Worm (Caenorhabditis elegans) whole organism, L4 larva: ENCODE measurements around the gene nhr-4.
A peak's percentile ranks its signal among the peaks of the same experiment; 100 is the strongest.

Experiments used
- D1046.2 ChIP-seq: fragments of 200-800 bp; sonication (Bioruptor generic); IDR thresholded peaks from 2 replicates; pipeline ENCODE4 v1.3.6; 2022; ENCODE audit warnings: missing genetic modification characterization, missing compliant biosample characterization
- F10B5.3 ChIP-seq: sonication (generic microtip); optimal IDR thresholded peaks from 2 replicates; lab custom pipeline; 2016; ENCODE audit warnings: mild to moderate bottlenecking, missing genetic modification characterization, missing compliant biosample characterization
- F26F4.8 ChIP-seq: fragments of 200-800 bp; sonication (Bioruptor generic); conservative IDR thresholded peaks from 2 replicates; pipeline ENCODE4 v1.3.6; 2022; ENCODE audit warnings: missing genetic modification characterization, missing compliant biosample characterization
- R02D3.7 ChIP-seq: fragments of 150-350 bp; sonication (generic microtip); optimal IDR thresholded peaks from 3 replicates; lab custom pipeline; 2014; ENCODE audit warnings: missing biosample characterization, missing genetic modification characterization
- T20F7.1 ChIP-seq: fragments of 200-800 bp; sonication (Bioruptor generic); optimal IDR thresholded peaks from 2 replicates; lab custom pipeline; 2018; ENCODE audit warnings: mild to moderate bottlenecking, missing genetic modification characterization, missing compliant biosample characterization
- T26A8.4 ChIP-seq: fragments of 200-800 bp; sonication (Bioruptor generic); IDR thresholded peaks from 2 replicates; pipeline ENCODE4 v1.3.6; 2022; ENCODE audit warnings: missing genetic modification characterization, missing compliant biosample characterization
- Y105C5A.15 ChIP-seq: fragments of 200-800 bp; sonication (Bioruptor generic); IDR thresholded peaks from 2 replicates; pipeline ENCODE4 v1.3.6; 2022; ENCODE audit warnings: missing genetic modification characterization, missing compliant biosample characterization
- Y48G9A.11 ChIP-seq: fragments of 200-800 bp; sonication (Bioruptor generic); IDR thresholded peaks from 2 replicates; pipeline ENCODE4 v1.3.6; 2022; ENCODE audit warnings: missing genetic modification reagents, missing genetic modification characterization, missing compliant biosample characterization
- ceh-28 ChIP-seq: fragments of 150-350 bp; optimal IDR thresholded peaks from 2 replicates; lab custom pipeline; 2014; ENCODE audit warnings: missing biosample characterization, missing genetic modification reagents, missing genetic modification characterization
- ctbp-1 ChIP-seq: fragments of 200-800 bp; sonication (Bioruptor generic); IDR thresholded peaks from 2 replicates; pipeline ENCODE4 v1.3.6; 2022; ENCODE audit warnings: missing genetic modification reagents, missing genetic modification characterization, missing compliant biosample characterization
- daf-12 ChIP-seq: fragments of 150-350 bp; optimal IDR thresholded peaks from 2 replicates; lab custom pipeline; 2014; ENCODE audit warnings: missing biosample characterization, missing genetic modification reagents, missing genetic modification characterization
- dpl-1 ChIP-seq: fragments of 150-350 bp; optimal IDR thresholded peaks from 2 replicates; lab custom pipeline; 2014; ENCODE audit warnings: missing biosample characterization, missing genetic modification reagents, missing genetic modification characterization
- fos-1 ChIP-seq: fragments of 150-350 bp; optimal IDR thresholded peaks from 2 replicates; lab custom pipeline; 2014; ENCODE audit warnings: missing biosample characterization, missing genetic modification characterization
- gei-8 ChIP-seq: fragments of 200-800 bp; sonication (Bioruptor generic); optimal IDR thresholded peaks from 2 replicates; lab custom pipeline; 2018; ENCODE audit warnings: mild to moderate bottlenecking, missing genetic modification characterization, missing compliant biosample characterization
- hlh-11 ChIP-seq: fragments of 200-800 bp; sonication (Bioruptor generic); optimal IDR thresholded peaks from 2 replicates; lab custom pipeline; 2018; ENCODE audit warnings: mild to moderate bottlenecking, missing genetic modification characterization, missing compliant biosample characterization
- lin-38 ChIP-seq: fragments of 200-800 bp; sonication (Bioruptor generic); IDR thresholded peaks from 2 replicates; pipeline ENCODE4 v1.3.6; 2022; ENCODE audit warnings: missing genetic modification reagents, missing genetic modification characterization, missing compliant biosample characterization
- lir-3 ChIP-seq: sonication (generic microtip); optimal IDR thresholded peaks from 2 replicates; lab custom pipeline; 2016; ENCODE audit warnings: mild to moderate bottlenecking, missing genetic modification characterization, missing compliant biosample characterization
- madf-9 ChIP-seq: fragments of 200-800 bp; sonication (Bioruptor generic); conservative IDR thresholded peaks from 2 replicates; pipeline ENCODE4 v1.3.6; 2022; ENCODE audit warnings: missing genetic modification reagents, missing genetic modification characterization, missing compliant biosample characterization
- mdt-29 ChIP-seq: fragments of 200-800 bp; sonication (Bioruptor generic); IDR thresholded peaks from 2 replicates; pipeline ENCODE4 v1.3.6; 2022; ENCODE audit warnings: missing genetic modification reagents, missing genetic modification characterization, missing compliant biosample characterization
- mep-1 ChIP-seq: fragments of 150-350 bp; sonication (generic microtip); optimal IDR thresholded peaks from 3 replicates; lab custom pipeline; 2014; ENCODE audit warnings: missing biosample characterization, missing genetic modification characterization
- nhr-111 ChIP-seq: fragments of 200-800 bp; sonication (Bioruptor generic); optimal IDR thresholded peaks from 2 replicates; lab custom pipeline; 2018; ENCODE audit warnings: mild to moderate bottlenecking, missing genetic modification characterization, missing compliant biosample characterization
- nhr-28 ChIP-seq: fragments of 150-350 bp; optimal IDR thresholded peaks from 2 replicates; lab custom pipeline; 2014; ENCODE audit warnings: missing biosample characterization, missing genetic modification characterization
- nhr-41 ChIP-seq: fragments of 200-800 bp; sonication (Bioruptor generic); IDR thresholded peaks from 2 replicates; pipeline ENCODE4 v1.3.6; 2022; ENCODE audit warnings: missing genetic modification reagents, missing genetic modification characterization, missing compliant biosample characterization
- nhr-76 ChIP-seq: fragments of 150-350 bp; optimal IDR thresholded peaks from 2 replicates; lab custom pipeline; 2014; ENCODE audit warnings: missing biosample characterization, missing genetic modification characterization
- nhr-77 ChIP-seq: fragments of 150-350 bp; optimal IDR thresholded peaks from 2 replicates; lab custom pipeline; 2014; ENCODE audit warnings: missing biosample characterization, missing genetic modification characterization
- pha-4 ChIP-seq, 2 experiments: fragments of 150-350 bp in 1 of 2; fragments of 200-800 bp in 1 of 2; sonication (Bioruptor generic) in 1 of 2; IDR thresholded peaks in 1 of 2; optimal IDR thresholded peaks in 1 of 2; 2 replicates each; pipeline versions ENCODE4 v1.3.6 to Lab custom; 2014 to 2022; ENCODE audit warnings: missing genetic modification characterization in 2 of 2, missing genetic modification reagents in 2 of 2, missing biosample characterization in 1 of 2, missing compliant biosample characterization in 1 of 2
- php-3 ChIP-seq: fragments of 200-800 bp; sonication (Bioruptor generic); IDR thresholded peaks from 2 replicates; pipeline ENCODE4 v1.3.6; 2022; ENCODE audit warnings: missing genetic modification reagents, missing genetic modification characterization, missing compliant biosample characterization
- pqm-1 ChIP-seq: sonication (generic microtip); optimal IDR thresholded peaks from 2 replicates; lab custom pipeline; 2017; ENCODE audit warnings: missing biosample characterization, missing genetic modification characterization
- rbr-2 ChIP-seq: sonication (generic microtip); optimal IDR thresholded peaks from 2 replicates; lab custom pipeline; 2016; ENCODE audit warnings: missing genotype, missing genetic modification characterization, missing compliant biosample characterization
- unc-130 ChIP-seq: sonication (generic microtip); optimal IDR thresholded peaks from 2 replicates; lab custom pipeline; 2016; ENCODE audit warnings: missing genetic modification reagents, missing genetic modification characterization, missing compliant biosample characterization
- vab-7 ChIP-seq: fragments of 200-800 bp; sonication (Bioruptor generic); IDR thresholded peaks from 2 replicates; pipeline ENCODE4 v1.3.6; 2022; ENCODE audit warnings: missing genetic modification reagents, missing genetic modification characterization, missing compliant biosample characterization
- zag-1 ChIP-seq: fragments of 150-350 bp; optimal IDR thresholded peaks from 2 replicates; lab custom pipeline; 2014; ENCODE audit warnings: missing biosample characterization, missing genetic modification characterization
- zfp-2 ChIP-seq: sonication (generic microtip); optimal IDR thresholded peaks from 2 replicates; lab custom pipeline; 2016; ENCODE audit warnings: mild to moderate bottlenecking, missing genetic modification characterization, missing compliant biosample characterization
- ztf-11 ChIP-seq: fragments of 150-350 bp; optimal IDR thresholded peaks from 2 replicates; lab custom pipeline; 2014; ENCODE audit warnings: missing biosample characterization, missing genetic modification characterization

Gene nhr-4

ce11 chrIV:9857952-9858488 lies 21.1 kb upstream of the nhr-4 start, which contains the start of gene npp-1 (continued):
- 0 out of 2 replicates have a peak, but pooled peaks have one; percentile 5 for TF ChIP-seq vab-7 (GFP tag; lab: Robert Waterston, UW)
- peak; percentile 17 for TF ChIP-seq nhr-28 (tag; lab: Kevin White, UChicago)
- peak; percentile 10 for TF ChIP-seq unc-130 (GFP tag; lab: Kevin White, UChicago)
- TF ChIP-seq daf-12 (tag; lab: Kevin White, UChicago): no peak
- TF ChIP-seq php-3: no peak

ce11 chrIV:9858970-9859369 lies 20.2 kb upstream of the nhr-4 start:
- TF ChIP-seq ctbp-1 (GFP tag; lab: Robert Waterston, UW): no peak
- no peak for TF ChIP-seq pha-4 (GFP tag; IDR thresholded peaks at IDR 0.05; lab: Robert Waterston, UW)
- no peak for TF ChIP-seq pha-4 (tag; optimal IDR thresholded peaks at IDR 0.05; lab: Kevin White, UChicago)
- no peak for TF ChIP-seq mep-1 (tag; lab: Kevin White, UChicago)
- no peak for TF ChIP-seq dpl-1
- no peak for TF ChIP-seq pqm-1 (tag; lab: Kevin White, UChicago)
- no peak for TF ChIP-seq Y105C5A.15
- no peak for TF ChIP-seq mdt-29 (GFP tag; lab: Robert Waterston, UW)
- no peak for TF ChIP-seq F10B5.3 (tag; lab: Kevin White, UChicago)
- TF ChIP-seq hlh-11 (tag; lab: Kevin White, UChicago): no peak
- no peak for TF ChIP-seq ceh-28 (tag; lab: Kevin White, UChicago)
- no peak for TF ChIP-seq lin-38 (GFP tag; lab: Robert Waterston, UW)
- TF ChIP-seq fos-1 (tag; lab: Kevin White, UChicago): no peak

ce11 chrIV:9861921-9862320 lies 17.2 kb upstream of the nhr-4 start, which contains the start of gene K07F5.14:
K07F5.14 (plus strand) TSS chrIV:9862221.
- TF ChIP-seq Y48G9A.11 (GFP tag; lab: Robert Waterston, UW) (no peak), pha-4 (GFP tag; IDR thresholded peaks at IDR 0.05; lab: Robert Waterston, UW) (no peak), pha-4 (tag; optimal IDR thresholded peaks at IDR 0.05; lab: Kevin White, UChicago) (no peak), T20F7.1 (GFP tag; lab: Kevin White, UChicago) (no peak), pqm-1 (tag; lab: Kevin White, UChicago) (no peak), nhr-41 (no peak), nhr-111 (GFP tag; lab: Kevin White, UChicago) (no peak), R02D3.7 (tag; lab: Kevin White, UChicago) (no peak), rbr-2 (no peak)

ce11 chrIV:9863817-9864216 lies 15.3 kb upstream of the nhr-4 start, which contains the start of gene K07F5.16:
K07F5.16 (plus strand) TSS chrIV:9864117.
- no peak for TF ChIP-seq nhr-77 (tag; lab: Kevin White, UChicago)
- TF ChIP-seq gei-8 (GFP tag; lab: Kevin White, UChicago): no peak
- TF ChIP-seq F26F4.8 (GFP tag; lab: Robert Waterston, UW): no peak
- TF ChIP-seq T26A8.4: no peak
- TF ChIP-seq nhr-28 (tag; lab: Kevin White, UChicago): no peak
- no peak for TF ChIP-seq nhr-76 (tag; lab: Kevin White, UChicago)
- no peak for TF ChIP-seq T20F7.1 (GFP tag; lab: Kevin White, UChicago)
- TF ChIP-seq lir-3: no peak
- no peak for TF ChIP-seq zag-1 (tag; lab: Kevin White, UChicago)
- no peak for TF ChIP-seq D1046.2
- no peak for TF ChIP-seq zfp-2 (tag; lab: Kevin White, UChicago)
- no peak for TF ChIP-seq madf-9 (GFP tag; lab: Robert Waterston, UW)
- no peak for TF ChIP-seq ztf-11 (tag; lab: Kevin White, UChicago)
